Fruit fly (Drosophila melanogaster) Kc167 (cell line): ENCODE measurements around the gene CG32809.

Experiments
- Myc ChIP-seq: fragments of >200 bp; optimal IDR thresholded peaks from 2 replicates; lab custom pipeline; 2017; ENCODE audit warnings: missing external identifiers
- Sin3A ChIP-seq: fragments of >200 bp; optimal IDR thresholded peaks from 2 replicates; lab custom pipeline; 2018; ENCODE audit warnings: missing external identifiers
- h ChIP-seq: fragments of >200 bp; optimal IDR thresholded peaks from 3 replicates; lab custom pipeline; 2018; ENCODE audit warnings: missing external identifiers
- insv ChIP-seq: fragments of >200 bp; optimal IDR thresholded peaks from 3 replicates; lab custom pipeline; 2018; ENCODE audit warnings: missing external identifiers
- psq ChIP-seq: fragments of >200 bp; optimal IDR thresholded peaks from 2 replicates; lab custom pipeline; 2017; ENCODE audit warnings: missing external identifiers
- ttk ChIP-seq: sonication (Bioruptor generic); optimal IDR thresholded peaks from 2 replicates; lab custom pipeline; 2017; ENCODE audit warnings: missing external identifiers

CG32809 gene

DNA sequence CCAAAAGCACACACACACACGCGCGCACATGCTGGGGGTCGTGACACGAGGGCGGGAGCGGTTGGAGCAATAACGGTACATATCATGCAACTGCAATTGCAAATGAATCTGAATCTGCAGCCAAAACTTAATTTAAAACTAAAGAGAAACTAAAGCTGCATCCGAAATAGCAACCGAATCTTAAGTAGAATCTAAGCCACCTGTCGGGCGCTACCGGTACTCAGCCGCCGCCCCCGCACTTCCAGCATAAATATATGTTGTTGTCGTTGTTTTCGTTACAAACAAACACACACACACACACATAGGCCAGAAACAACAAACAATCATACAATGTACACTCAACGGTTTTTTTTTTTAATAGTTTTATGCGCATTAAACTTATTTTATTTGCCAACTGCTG, 32.3 kb downstream of the CG32809 start:
- TF ChIP-seq ttk (lab: Kevin White, UChicago) (no peak), h (lab: Kevin White, UChicago) (no peak), Myc (lab: Kevin White, UChicago) (no peak), insv (lab: Kevin White, UChicago) (no peak), psq (no peak), Sin3A (lab: Kevin White, UChicago) (no peak)

DNA sequence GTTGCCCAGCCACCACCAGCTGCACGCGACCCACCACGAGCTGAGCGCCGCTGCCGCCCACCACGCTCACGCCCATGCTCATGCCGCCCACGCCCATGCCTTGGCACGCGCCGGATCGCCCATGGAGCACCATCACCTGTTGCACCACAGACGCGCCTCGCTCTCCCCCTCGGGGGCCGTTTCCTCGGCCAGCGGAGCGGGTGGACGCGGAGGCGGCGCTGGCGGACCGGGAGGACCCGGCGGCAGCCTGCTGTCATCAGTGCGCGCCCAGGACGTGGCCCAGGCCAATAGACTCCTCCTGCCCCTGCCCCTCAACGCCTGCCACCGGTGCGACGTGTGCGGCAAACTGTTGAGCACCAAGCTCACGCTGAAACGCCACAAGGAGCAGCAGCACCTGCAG, 44.7 kb downstream of the CG32809 start:
- TF ChIP-seq Myc (lab: Kevin White, UChicago) (no peak), Sin3A (lab: Kevin White, UChicago) (no peak), h (lab: Kevin White, UChicago) (no peak), ttk (lab: Kevin White, UChicago) (no peak), psq (no peak), insv (lab: Kevin White, UChicago) (no peak)

DNA sequence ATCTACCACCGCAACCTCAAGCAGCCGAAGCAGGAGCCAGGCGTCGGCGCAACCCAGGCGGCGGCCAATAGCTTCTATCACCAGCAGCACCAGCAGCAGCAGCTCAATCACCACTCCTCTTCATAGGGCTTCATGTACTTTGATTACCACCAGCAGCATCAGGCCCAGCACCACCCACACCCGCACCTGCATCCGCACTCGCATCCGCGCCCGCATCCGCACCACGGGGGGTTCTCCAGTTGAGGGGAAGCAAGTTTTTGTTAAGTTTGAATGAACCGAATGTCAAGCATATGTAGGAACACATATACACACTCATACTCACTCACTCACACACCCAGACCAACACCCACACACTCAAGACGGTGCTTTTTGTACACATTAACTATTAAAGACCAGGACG, 48.9 kb downstream of the CG32809 start:
- TF ChIP-seq insv (lab: Kevin White, UChicago) (no peak), Sin3A (lab: Kevin White, UChicago) (no peak), h (lab: Kevin White, UChicago) (no peak), psq (no peak), ttk (lab: Kevin White, UChicago) (no peak), Myc (lab: Kevin White, UChicago) (no peak)

DNA sequence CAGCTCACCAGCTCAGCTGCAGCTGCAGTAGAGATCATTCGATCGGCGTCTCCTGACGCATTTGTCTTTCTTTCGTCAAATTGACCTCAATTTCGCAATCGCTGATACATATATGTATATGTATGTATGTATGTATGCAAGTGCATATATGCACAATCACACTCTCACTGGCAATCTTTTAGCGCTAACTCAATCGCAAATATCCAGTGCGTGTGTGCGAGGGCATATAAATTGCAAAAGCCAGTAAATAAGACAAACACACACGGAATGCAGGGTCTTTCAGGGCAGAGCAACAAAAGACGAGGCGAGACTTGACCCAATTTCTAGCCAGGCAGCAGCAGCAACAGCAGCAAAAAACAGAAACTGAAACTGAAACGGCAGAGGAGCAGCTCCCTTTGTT, 65.0 kb downstream of the CG32809 start:
- TF ChIP-seq ttk (lab: Kevin White, UChicago) = no peak

DNA sequence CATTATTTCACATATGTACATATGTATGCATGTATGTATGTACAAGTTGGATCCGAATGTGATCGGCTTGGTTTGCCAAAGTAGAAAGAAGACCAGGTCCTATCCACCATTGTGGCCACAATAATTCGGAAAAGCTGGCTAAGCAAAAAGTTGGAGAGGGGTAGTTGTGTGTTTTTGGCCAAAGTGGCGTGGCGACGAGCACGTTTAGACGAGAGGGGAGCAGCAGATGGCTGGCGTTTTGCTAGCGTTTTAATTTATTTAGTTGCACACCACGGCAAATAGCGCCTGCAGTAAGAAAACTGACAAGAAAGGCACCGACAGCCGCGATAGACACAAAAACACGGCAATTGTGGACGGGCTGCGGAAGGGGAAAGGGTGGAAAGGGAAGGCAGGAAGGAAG, 67.4 kb downstream of the CG32809 start:
- TF ChIP-seq ttk (lab: Kevin White, UChicago) (no peak), Sin3A (lab: Kevin White, UChicago) (no peak), psq (no peak), insv (lab: Kevin White, UChicago) (no peak), h (lab: Kevin White, UChicago) (no peak), Myc (lab: Kevin White, UChicago) (no peak)

DNA sequence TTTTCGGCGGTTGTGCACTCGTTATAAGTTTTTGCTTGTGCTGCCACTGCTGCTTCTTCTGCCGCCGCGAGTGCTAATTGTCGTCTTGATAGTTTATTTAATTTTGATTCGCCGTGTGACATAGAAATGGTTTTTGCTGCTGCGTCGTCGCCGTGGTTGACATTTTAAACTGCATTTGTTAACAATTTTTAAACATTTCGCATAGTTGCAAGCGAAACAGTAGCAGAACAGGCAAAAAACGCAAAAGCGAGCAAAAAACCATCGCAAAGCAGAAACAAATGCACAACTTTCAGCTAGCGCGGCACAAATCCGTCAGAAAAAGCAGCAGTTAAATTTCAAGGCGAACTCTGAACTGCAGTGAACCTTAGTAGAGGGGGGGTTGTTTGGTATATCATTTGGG, 68.9 kb downstream of the CG32809 start:
- TF ChIP-seq ttk (lab: Kevin White, UChicago) = no peak
- no peak for TF ChIP-seq h (lab: Kevin White, UChicago)
- no peak for TF ChIP-seq insv (lab: Kevin White, UChicago)

DNA sequence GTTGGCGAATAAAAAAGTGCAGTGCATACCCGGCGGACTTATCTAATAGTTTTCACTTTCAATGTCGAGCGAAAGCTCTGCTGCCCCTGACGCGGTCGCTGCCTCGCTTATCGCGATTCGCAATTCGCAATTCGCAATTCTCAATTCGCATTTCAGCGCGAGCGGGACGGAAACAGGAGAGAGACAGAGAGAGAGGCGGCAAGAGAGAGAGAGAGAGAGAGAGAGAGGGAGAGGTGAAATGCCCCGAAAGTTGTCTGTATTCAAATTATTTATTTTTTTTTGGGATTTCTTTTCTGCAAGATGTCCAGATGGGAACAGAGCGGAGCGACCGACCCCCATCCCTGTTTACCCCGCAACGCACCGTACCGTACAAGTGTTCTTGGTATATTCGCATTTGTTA, 69.4 kb downstream of the CG32809 start:
- no peak for TF ChIP-seq Sin3A (lab: Kevin White, UChicago)
- no peak for TF ChIP-seq h (lab: Kevin White, UChicago)
- no peak for TF ChIP-seq ttk (lab: Kevin White, UChicago)
- TF ChIP-seq psq = no peak
- TF ChIP-seq Myc (lab: Kevin White, UChicago) = no peak
- TF ChIP-seq insv (lab: Kevin White, UChicago) = no peak
